Worm (Caenorhabditis elegans) whole organism, L2 larva: ENCODE measurements around the gene grl-28.

Experiments
- C34F6.9 ChIP-seq: fragments of 150-350 bp; optimal IDR thresholded peaks from 2 replicates; lab custom pipeline; 2014; ENCODE audit warnings: missing biosample characterization, missing genetic modification characterization
- F13H6.1 ChIP-seq: sonication (generic microtip); optimal IDR thresholded peaks from 2 replicates; lab custom pipeline; 2016; ENCODE audit warnings: missing genetic modification characterization, missing compliant biosample characterization
- R02D3.7 ChIP-seq: fragments of 150-350 bp; optimal IDR thresholded peaks from 2 replicates; lab custom pipeline; 2014; ENCODE audit warnings: missing biosample characterization, missing genetic modification characterization
- ZK546.5 ChIP-seq: sonication (generic microtip); optimal IDR thresholded peaks from 2 replicates; lab custom pipeline; 2017; ENCODE audit warnings: missing biosample characterization, missing genetic modification characterization
- alr-1 ChIP-seq: fragments of 150-350 bp; optimal IDR thresholded peaks from 2 replicates; lab custom pipeline; 2014; ENCODE audit warnings: missing biosample characterization, missing genetic modification characterization
- ama-1 ChIP-seq: fragments of 150-350 bp; optimal IDR thresholded peaks from 2 replicates; lab custom pipeline; 2018; ENCODE audit warnings: inconsistent platforms
- blmp-1 ChIP-seq: sonication (generic microtip); optimal IDR thresholded peaks from 2 replicates; lab custom pipeline; 2017; ENCODE audit warnings: missing genetic modification characterization, mild to moderate bottlenecking, missing compliant biosample characterization, antibody characterized with exemption, moderate library complexity; ENCODE audit not compliant: insufficient read depth
- ceh-82 ChIP-seq: fragments of 150-350 bp; optimal IDR thresholded peaks from 2 replicates; lab custom pipeline; 2014; ENCODE audit warnings: missing biosample characterization, missing genetic modification characterization
- crh-2 ChIP-seq: sonication (generic microtip); optimal IDR thresholded peaks from 2 replicates; lab custom pipeline; 2017; ENCODE audit warnings: missing biosample characterization, missing genetic modification characterization
- dmd-4 ChIP-seq: sonication (generic microtip); optimal IDR thresholded peaks from 2 replicates; lab custom pipeline; 2017; ENCODE audit warnings: missing biosample characterization, missing genetic modification characterization
- egl-27 ChIP-seq: sonication (generic microtip); optimal IDR thresholded peaks from 3 replicates; lab custom pipeline; 2017; ENCODE audit warnings: missing biosample characterization, missing genetic modification reagents, missing genetic modification characterization
- elt-1 ChIP-seq: fragments of 150-350 bp; optimal IDR thresholded peaks from 2 replicates; lab custom pipeline; 2014; ENCODE audit warnings: missing biosample characterization, missing genetic modification characterization
- elt-3 ChIP-seq: sonication (generic microtip); optimal IDR thresholded peaks from 2 replicates; lab custom pipeline; 2017; ENCODE audit warnings: missing biosample characterization, missing genetic modification characterization
- fos-1 ChIP-seq: fragments of 150-350 bp; optimal IDR thresholded peaks from 2 replicates; lab custom pipeline; 2014; ENCODE audit warnings: missing biosample characterization, missing genetic modification characterization
- gmeb-1 ChIP-seq: fragments of 150-350 bp; optimal IDR thresholded peaks from 2 replicates; lab custom pipeline; 2014; ENCODE audit warnings: missing biosample characterization, missing genetic modification characterization
- lin-39 ChIP-seq: fragments of 150-350 bp; optimal IDR thresholded peaks from 2 replicates; lab custom pipeline; 2014; ENCODE audit warnings: missing biosample characterization, missing genetic modification reagents, missing genetic modification characterization
- lsy-2 ChIP-seq, 2 experiments: fragments of 150-350 bp in 1 of 2; sonication (generic microtip) in 1 of 2; optimal IDR thresholded peaks; 2 replicates each; lab custom pipeline; 2014 to 2017; ENCODE audit warnings: missing biosample characterization in 2 of 2, missing genetic modification characterization in 2 of 2
- mab-5 ChIP-seq: fragments of 150-350 bp; optimal IDR thresholded peaks from 2 replicates; lab custom pipeline; 2014; ENCODE audit warnings: missing biosample characterization, missing genetic modification characterization
- mdl-1 ChIP-seq, 2 experiments: fragments of 150-350 bp in 1 of 2; sonication (generic microtip) in 1 of 2; optimal IDR thresholded peaks; 2 replicates each; lab custom pipeline; 2017; ENCODE audit warnings: missing biosample characterization in 2 of 2, missing genetic modification characterization in 2 of 2
- nhr-10 ChIP-seq: sonication (generic microtip); optimal IDR thresholded peaks from 2 replicates; lab custom pipeline; 2017; ENCODE audit warnings: missing biosample characterization, missing genetic modification characterization
- nhr-11 ChIP-seq: fragments of 150-350 bp; optimal IDR thresholded peaks from 2 replicates; lab custom pipeline; 2014; ENCODE audit warnings: missing biosample characterization, missing genetic modification characterization
- nhr-12 ChIP-seq: fragments of 150-350 bp; optimal IDR thresholded peaks from 2 replicates; lab custom pipeline; 2014; ENCODE audit warnings: missing biosample characterization, missing genetic modification characterization
- nhr-21 ChIP-seq: fragments of 150-350 bp; optimal IDR thresholded peaks from 2 replicates; lab custom pipeline; 2014; ENCODE audit warnings: missing biosample characterization, missing genetic modification characterization
- nhr-23 ChIP-seq: fragments of 150-350 bp; optimal IDR thresholded peaks from 2 replicates; lab custom pipeline; 2014; ENCODE audit warnings: missing biosample characterization, missing genetic modification reagents, missing genetic modification characterization
- nhr-25 ChIP-seq: fragments of 150-350 bp; sonication (generic microtip); optimal IDR thresholded peaks from 3 replicates; lab custom pipeline; 2014; ENCODE audit warnings: missing biosample characterization, missing genetic modification characterization
- nhr-6 ChIP-seq: fragments of 150-350 bp; optimal IDR thresholded peaks from 2 replicates; lab custom pipeline; 2014; ENCODE audit warnings: missing biosample characterization, missing genetic modification characterization
- nhr-77 ChIP-seq: fragments of 150-350 bp; optimal IDR thresholded peaks from 2 replicates; lab custom pipeline; 2014; ENCODE audit warnings: missing biosample characterization, missing genetic modification characterization
- peb-1 ChIP-seq: fragments of 150-350 bp; optimal IDR thresholded peaks from 2 replicates; lab custom pipeline; 2014; ENCODE audit warnings: missing biosample characterization, missing genetic modification characterization
- skn-1 ChIP-seq: sonication (generic microtip); optimal IDR thresholded peaks from 2 replicates; lab custom pipeline; 2017; ENCODE audit warnings: missing biosample characterization, missing genetic modification characterization
- unc-55 ChIP-seq: fragments of 150-350 bp; sonication (generic microtip); optimal IDR thresholded peaks from 3 replicates; lab custom pipeline; 2014; ENCODE audit warnings: missing biosample characterization, missing genetic modification reagents, missing genetic modification characterization
- unc-62 ChIP-seq: fragments of 150-350 bp; optimal IDR thresholded peaks from 2 replicates; lab custom pipeline; 2014; ENCODE audit warnings: missing biosample characterization, missing genetic modification reagents, missing genetic modification characterization
- ztf-1 ChIP-seq: fragments of 200-800 bp; sonication (Bioruptor generic); conservative IDR thresholded peaks from 2 replicates; pipeline ENCODE4 v1.3.6; 2022; ENCODE audit warnings: missing genetic modification characterization, missing compliant biosample characterization
- ztf-11 ChIP-seq: sonication (generic microtip); optimal IDR thresholded peaks from 2 replicates; lab custom pipeline; 2017; ENCODE audit warnings: missing biosample characterization, missing genetic modification characterization

Gene grl-28

ce11 chrV:3549553-3549952 lies 2.1 kb downstream of the grl-28 start, which contains the start of gene sri-21:
sri-21 (plus strand) TSS chrV:3549853.
- no peak for TF ChIP-seq lin-39 (tag; lab: Kevin White, UChicago)
- no peak for TF ChIP-seq lsy-2 (tag; optimal IDR thresholded peaks at IDR 0.05; lab: Kevin White, UChicago)
- no peak for TF ChIP-seq ztf-1 (GFP tag; lab: Robert Waterston, UW)
- no peak for TF ChIP-seq peb-1 (tag; lab: Kevin White, UChicago)
- TF ChIP-seq R02D3.7, result no peak
- TF ChIP-seq ceh-82, result no peak
- no peak for TF ChIP-seq nhr-21 (tag; lab: Kevin White, UChicago)
- no peak for TF ChIP-seq elt-1 (tag; lab: Kevin White, UChicago)
- no peak for TF ChIP-seq unc-62 (GFP tag; lab: Kevin White, UChicago)
- TF ChIP-seq skn-1, result no peak
- TF ChIP-seq C34F6.9 (tag; lab: Kevin White, UChicago), result no peak
- TF ChIP-seq nhr-11 (tag; lab: Kevin White, UChicago), result no peak
- no peak for TF ChIP-seq nhr-23 (tag; lab: Kevin White, UChicago)

ce11 chrV:3548798-3549197 lies 2.9 kb downstream of the grl-28 start, which contains the start of gene srw-130:
srw-130 (minus strand) TSS chrV:3548898.
- TF ChIP-seq nhr-25, result no peak
- no peak for TF ChIP-seq fos-1 (tag; lab: Kevin White, UChicago)

- TF ChIP-seq alr-1 (tag; lab: Kevin White, UChicago) (no peak), nhr-77 (tag; lab: Kevin White, UChicago) (no peak), lsy-2 (tag; optimal IDR thresholded peaks at IDR 0.05; lab: Kevin White, UChicago) (no peak), ztf-11 (tag; lab: Kevin White, UChicago) (no peak)
These were observed 5.1 kb downstream of the grl-28 start, which contains the start of gene srbc-68 for ce11 chrV:3546517-3546916. srbc-68 (minus strand) TSS chrV:3546617.

ce11 chrV:3543344-3543743 lies 8.3 kb downstream of the grl-28 start, which contains the start of gene nhr-222:
nhr-222 (minus strand) TSS chrV:3543444.
- TF ChIP-seq dmd-4 (tag; lab: Kevin White, UChicago), result no peak
- no peak for TF ChIP-seq nhr-21 (tag; lab: Kevin White, UChicago)
- no peak for TF ChIP-seq nhr-77 (tag; lab: Kevin White, UChicago)
- TF ChIP-seq lin-39 (tag; lab: Kevin White, UChicago), result no peak
- no peak for TF ChIP-seq peb-1 (tag; lab: Kevin White, UChicago)

- TF ChIP-seq blmp-1 (tag; lab: Kevin White, UChicago) (no peak), nhr-10 (tag; lab: Kevin White, UChicago) (no peak), C34F6.9 (tag; lab: Kevin White, UChicago) (no peak), elt-3 (tag; lab: Kevin White, UChicago) (no peak), fos-1 (tag; lab: Kevin White, UChicago) (no peak), mdl-1 (tag; optimal IDR thresholded peaks at IDR 0.05; lab: Kevin White, UChicago) (no peak), dmd-4 (tag; lab: Kevin White, UChicago) (no peak), unc-55 (GFP tag; lab: Kevin White, UChicago) (no peak), F13H6.1 (tag; lab: Kevin White, UChicago) (no peak), nhr-6 (no peak)
These were observed 10.5 kb downstream of the grl-28 start, which contains the start of gene srbc-67 for ce11 chrV:3541117-3541516. srbc-67 (minus strand) TSS chrV:3541217.

ce11 chrV:3538307-3538706 lies 13.4 kb downstream of the grl-28 start, which contains the start of gene nhr-93:
nhr-93 (minus strand) TSS chrV:3538407.
- no peak for TF ChIP-seq gmeb-1 (tag; lab: Kevin White, UChicago)
- no peak for TF ChIP-seq ztf-11 (tag; lab: Kevin White, UChicago)
- no peak for TF ChIP-seq nhr-12 (tag; lab: Kevin White, UChicago)
- TF ChIP-seq elt-3 (tag; lab: Kevin White, UChicago), result no peak

- no peak for TF ChIP-seq egl-27 (tag; lab: Kevin White, UChicago)
- TF ChIP-seq ztf-1 (GFP tag; lab: Robert Waterston, UW), result no peak
- TF ChIP-seq ZK546.5 (tag; lab: Kevin White, UChicago), result no peak
- TF ChIP-seq ama-1, result no peak
- TF ChIP-seq C34F6.9 (tag; lab: Kevin White, UChicago), result no peak
- TF ChIP-seq crh-2 (tag; lab: Kevin White, UChicago), result no peak
- TF ChIP-seq mab-5 (tag; lab: Kevin White, UChicago), result no peak
- TF ChIP-seq dmd-4 (tag; lab: Kevin White, UChicago), result no peak
- no peak for TF ChIP-seq nhr-77 (tag; lab: Kevin White, UChicago)
- no peak for TF ChIP-seq ceh-82
- TF ChIP-seq nhr-25, result no peak
- TF ChIP-seq nhr-21 (tag; lab: Kevin White, UChicago), result no peak
These were observed 16.4 kb downstream of the grl-28 start, which contains the start of gene nhr-221 for ce11 chrV:3535260-3535659. nhr-221 (minus strand) TSS chrV:3535360.
